Fruit fly (Drosophila melanogaster): Measurements from ENCODE around the gene MED15.

DNA sequence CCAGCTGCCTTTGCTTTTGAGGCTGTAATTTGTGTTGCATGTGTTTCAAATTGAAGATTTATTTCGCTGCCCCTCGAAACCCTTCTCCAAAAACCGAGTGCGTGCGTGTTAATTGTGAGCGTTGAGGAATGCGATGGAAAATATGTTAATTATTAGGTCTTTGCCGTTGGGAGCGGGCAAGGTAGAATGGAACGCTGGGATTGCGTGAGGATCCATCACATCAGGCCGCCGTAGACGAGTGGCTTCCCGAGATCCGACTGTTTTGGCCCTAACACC is 31.4 kb upstream of the MED15 start:
- TF ChIP-seq Myc (optimal IDR thresholded peaks at IDR 0.05) (no peak), insv (optimal IDR thresholded peaks at IDR 0.05) (no peak), psq (optimal IDR thresholded peaks at IDR 0.05) (no peak), h (optimal IDR thresholded peaks at IDR 0.05) (no peak)

All from Kc167 (cell line).